Fruit fly (Drosophila melanogaster) whole organism, wandering third instar larva: ENCODE measurements around the gene CG14540.
A peak's percentile ranks its signal among the peaks of the same experiment; 100 is the strongest.

Experiments
- Abd-B ChIP-seq: fragments of >200 bp; optimal IDR thresholded peaks from 2 replicates; lab custom pipeline; 2017; ENCODE audit warnings: missing biosample characterization, missing genetic modification characterization
- CG32264 ChIP-seq: fragments of 200-800 bp; sonication (Bioruptor generic); optimal IDR thresholded peaks from 2 replicates; lab custom pipeline; 2016; ENCODE audit warnings: missing biosample characterization, missing genetic modification characterization
- CG9705 ChIP-seq: fragments of 200-800 bp; sonication (Bioruptor generic); optimal IDR thresholded peaks from 2 replicates; lab custom pipeline; 2018; ENCODE audit warnings: missing biosample characterization, mild to moderate bottlenecking, missing genetic modification characterization
- CrebA ChIP-seq: fragments of 200-800 bp; sonication (Bioruptor generic); optimal IDR thresholded peaks from 2 replicates; lab custom pipeline; 2016; ENCODE audit warnings: missing biosample characterization, mild to moderate bottlenecking, missing genetic modification characterization, borderline replicate concordance
- Dfd ChIP-seq: fragments of >200 bp; optimal IDR thresholded peaks from 2 replicates; lab custom pipeline; 2017; ENCODE audit warnings: missing biosample characterization, missing genetic modification characterization
- Dif ChIP-seq: fragments of 200-275, 200-300 bp; sonication (Bioruptor generic); optimal IDR thresholded peaks from 2 replicates; lab custom pipeline; 2018; ENCODE audit warnings: missing biosample characterization, missing genetic modification characterization; ENCODE audit not compliant: partially characterized antibody
- GATAd ChIP-seq: sonication (Bioruptor generic); optimal IDR thresholded peaks from 2 replicates; lab custom pipeline; 2016; ENCODE audit warnings: missing biosample characterization, missing genetic modification characterization
- HLH106 ChIP-seq: fragments of 200-800 bp; optimal IDR thresholded peaks from 3 replicates; lab custom pipeline; 2019; ENCODE audit warnings: missing biosample characterization, mild to moderate bottlenecking, missing genetic modification characterization, moderate library complexity
- Hnf4 ChIP-seq: fragments of 200-800 bp; sonication (Bioruptor generic); optimal IDR thresholded peaks from 2 replicates; lab custom pipeline; 2016; ENCODE audit warnings: missing biosample characterization, mild to moderate bottlenecking, missing genetic modification characterization
- Hr78 ChIP-seq: fragments of >200 bp; optimal IDR thresholded peaks from 2 replicates; lab custom pipeline; 2017; ENCODE audit warnings: missing biosample characterization, missing genetic modification characterization
- Hr83 ChIP-seq: fragments of 200-300 bp; sonication (Bioruptor generic); optimal IDR thresholded peaks from 2 replicates; lab custom pipeline; 2016; ENCODE audit warnings: missing biosample characterization, mild to moderate bottlenecking, missing genetic modification characterization, moderate library complexity; ENCODE audit not compliant: poor library complexity, severe bottlenecking
- Jra ChIP-seq: sonication (Bioruptor generic); optimal IDR thresholded peaks from 2 replicates; lab custom pipeline; 2016; ENCODE audit warnings: missing biosample characterization, missing genetic modification characterization
- Mio ChIP-seq: sonication (Bioruptor generic); optimal IDR thresholded peaks from 2 replicates; lab custom pipeline; 2016; ENCODE audit warnings: missing biosample characterization, missing genetic modification characterization
- Myc ChIP-seq: fragments of >200 bp; optimal IDR thresholded peaks from 2 replicates; lab custom pipeline; 2017
- N ChIP-seq: fragments of >200 bp; optimal IDR thresholded peaks from 2 replicates; lab custom pipeline; 2018; ENCODE audit warnings: missing biosample characterization, missing external identifiers, missing genetic modification characterization
- OdsH ChIP-seq: fragments of 200-800 bp; sonication (Bioruptor generic); optimal IDR thresholded peaks from 2 replicates; lab custom pipeline; 2016; ENCODE audit warnings: missing biosample characterization, mild to moderate bottlenecking, missing genetic modification characterization
- Rel ChIP-seq, 2 experiments: fragments of 200-800 bp; sonication (Bioruptor generic) in 1 of 2; optimal IDR thresholded peaks; 2 replicates in 1 of 2; 3 replicates in 1 of 2; lab custom pipeline; 2016 to 2019; ENCODE audit warnings: mild to moderate bottlenecking in 2 of 2, missing biosample characterization in 2 of 2, missing genetic modification characterization in 2 of 2, moderate library complexity in 1 of 2
- Sp1 ChIP-seq: fragments of 200-800 bp; sonication (Bioruptor generic); optimal IDR thresholded peaks from 3 replicates; lab custom pipeline; 2019; ENCODE audit warnings: missing biosample characterization, mild to moderate bottlenecking, missing genetic modification characterization, moderate library complexity
- Vsx2 ChIP-seq: fragments of 200-300, 225-300 bp; sonication (Bioruptor generic); optimal IDR thresholded peaks from 2 replicates; lab custom pipeline; 2018; ENCODE audit warnings: missing biosample characterization, missing genetic modification characterization; ENCODE audit not compliant: partially characterized antibody
- br ChIP-seq: fragments of 200-800 bp; sonication (Bioruptor generic); optimal IDR thresholded peaks from 2 replicates; lab custom pipeline; 2016; ENCODE audit warnings: missing biosample characterization, missing genetic modification characterization
- brk ChIP-seq: fragments of 200-800 bp; sonication (Bioruptor generic); optimal IDR thresholded peaks from 2 replicates; lab custom pipeline; 2016; ENCODE audit warnings: missing biosample characterization, mild to moderate bottlenecking, missing genetic modification characterization
- dl ChIP-seq, 2 experiments: fragments of 175-275, 200-275 bp in 1 of 2; fragments of 200-275 bp in 1 of 2; sonication (Bioruptor generic); optimal IDR thresholded peaks; lab custom pipeline; 2018; ENCODE audit warnings: mild to moderate bottlenecking in 2 of 2, missing biosample characterization in 2 of 2, missing genetic modification characterization in 2 of 2, moderate library complexity in 2 of 2; ENCODE audit not compliant: partially characterized antibody in 2 of 2, insufficient read depth in 1 of 2
- dmrt93B ChIP-seq: fragments of 200-800 bp; sonication (Bioruptor generic); optimal IDR thresholded peaks from 2 replicates; lab custom pipeline; 2018; ENCODE audit warnings: missing biosample characterization, mild to moderate bottlenecking, missing genetic modification characterization
- dsf ChIP-seq: sonication (Bioruptor generic); optimal IDR thresholded peaks from 2 replicates; lab custom pipeline; 2016; ENCODE audit warnings: missing biosample characterization, missing genetic modification characterization, borderline replicate concordance
- ey ChIP-seq: fragments of 200-800 bp; sonication (Bioruptor generic); optimal IDR thresholded peaks from 2 replicates; lab custom pipeline; 2016; ENCODE audit warnings: missing biosample characterization, missing genetic modification characterization
- foxo ChIP-seq, 2 experiments: fragments of 200-800 bp; sonication (Bioruptor generic); optimal IDR thresholded peaks; 2 replicates in 1 of 2; 3 replicates in 1 of 2; lab custom pipeline; 2016 to 2017; ENCODE audit warnings: missing biosample characterization in 2 of 2, missing genetic modification characterization in 2 of 2
- fru ChIP-seq: fragments of 200-800 bp; sonication (Bioruptor generic); optimal IDR thresholded peaks from 3 replicates; lab custom pipeline; 2016; ENCODE audit warnings: missing biosample characterization, mild to moderate bottlenecking, missing genetic modification characterization
- h ChIP-seq: fragments of 200-800 bp; sonication (Bioruptor generic); optimal IDR thresholded peaks from 3 replicates; lab custom pipeline; 2016; ENCODE audit warnings: missing biosample characterization, mild to moderate bottlenecking, missing genetic modification characterization
- jim ChIP-seq: fragments of 175-275, 200-325 bp; sonication (Bioruptor generic); optimal IDR thresholded peaks from 2 replicates; lab custom pipeline; 2016; ENCODE audit warnings: missing biosample characterization, mild to moderate bottlenecking, missing genetic modification characterization
- lola ChIP-seq: fragments of >200 bp; optimal IDR thresholded peaks from 2 replicates; lab custom pipeline; 2017; ENCODE audit warnings: missing biosample characterization, missing genetic modification characterization
- pan ChIP-seq: fragments of >200 bp; optimal IDR thresholded peaks from 2 replicates; lab custom pipeline; 2017
- psq ChIP-seq: fragments of 200-800 bp; sonication (Bioruptor generic); optimal IDR thresholded peaks from 3 replicates; lab custom pipeline; 2017; ENCODE audit warnings: missing biosample characterization, mild to moderate bottlenecking, missing genetic modification characterization, moderate library complexity
- rgr ChIP-seq: fragments of 200-800 bp; sonication (Bioruptor generic); optimal IDR thresholded peaks from 3 replicates; lab custom pipeline; 2016; ENCODE audit warnings: missing biosample characterization, mild to moderate bottlenecking, missing genetic modification characterization
- sage ChIP-seq: fragments of 200-800 bp; sonication (Bioruptor generic); optimal IDR thresholded peaks from 2 replicates; lab custom pipeline; 2016; ENCODE audit warnings: missing biosample characterization, mild to moderate bottlenecking, missing genetic modification characterization
- sv ChIP-seq: fragments of 200-800 bp; sonication (Bioruptor generic); optimal IDR thresholded peaks from 3 replicates; lab custom pipeline; 2016; ENCODE audit warnings: missing biosample characterization, missing genetic modification characterization
- tai ChIP-seq: sonication (Bioruptor generic); optimal IDR thresholded peaks from 2 replicates; lab custom pipeline; 2016; ENCODE audit warnings: missing biosample characterization, missing genetic modification characterization
- usp ChIP-seq: fragments of >200 bp; optimal IDR thresholded peaks from 2 replicates; lab custom pipeline; 2017; ENCODE audit warnings: missing biosample characterization, missing genetic modification characterization
- woc ChIP-seq: sonication (Bioruptor generic); optimal IDR thresholded peaks from 2 replicates; lab custom pipeline; 2016; ENCODE audit warnings: missing biosample characterization, mild to moderate bottlenecking, missing genetic modification characterization

Gene CG14540

DNA sequence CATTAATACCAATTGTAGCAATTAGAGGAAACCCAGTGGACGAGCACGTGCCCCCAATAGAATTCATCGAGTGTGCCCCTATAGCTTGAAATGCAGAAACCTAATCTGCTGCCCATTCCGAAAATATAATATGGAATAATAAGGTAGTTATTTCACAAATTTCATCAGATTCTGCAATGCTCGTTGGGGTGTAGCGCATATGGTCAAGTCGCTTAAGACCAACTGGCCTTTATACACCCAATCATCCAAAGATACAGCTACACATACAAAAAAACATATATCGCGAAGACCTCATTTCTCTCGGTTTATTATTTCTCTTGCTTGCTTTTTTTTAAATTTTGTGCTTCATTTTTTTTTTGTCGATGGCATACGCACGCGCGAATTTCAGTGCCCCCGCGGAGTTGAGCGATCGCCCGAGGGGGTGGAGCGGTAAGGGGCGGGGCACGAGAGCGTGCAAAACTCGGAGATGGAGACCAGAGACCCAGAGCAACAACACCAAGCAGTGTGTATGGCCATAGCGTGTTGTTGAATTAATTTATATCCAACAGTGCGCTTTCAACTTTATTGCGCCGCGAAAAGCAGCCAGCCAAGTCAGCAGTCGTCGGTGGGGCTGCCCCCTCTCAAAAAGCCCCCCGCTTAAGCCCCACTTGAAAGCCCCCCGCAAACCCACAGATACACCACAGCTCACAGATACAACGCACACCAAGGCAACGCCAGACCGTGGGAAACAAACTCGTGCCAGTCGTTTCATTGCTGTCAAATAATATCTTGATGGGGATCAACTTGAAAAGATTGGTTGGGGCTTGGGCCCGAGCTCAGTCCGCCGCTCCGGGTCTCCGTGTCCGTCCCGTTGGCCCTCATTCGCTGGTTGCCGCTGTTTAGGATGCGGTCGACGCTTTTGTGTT, 49.1 kb downstream of the CG14540 start:
- TF ChIP-seq sv (no peak), Sp1 (peak; percentile 70), GATAd (GFP tag; lab: Kevin White, UChicago) (no peak), Mio (GFP tag; lab: Kevin White, UChicago) (no peak), Rel (GFP tag; optimal IDR thresholded peaks at IDR 0.05; lab: Kevin White, UChicago) (peak; percentile 14), Rel (tag; optimal IDR thresholded peaks at IDR 0.05; lab: Kevin White, UChicago) (peak; percentile 87), CG9705 (GFP tag; lab: Kevin White, UChicago) (peak; percentile 2), usp (GFP tag; lab: Kevin White, UChicago) (no peak), HLH106 (tag; lab: Kevin White, UChicago) (no peak), tai (GFP tag; lab: Kevin White, UChicago) (no peak), CrebA (GFP tag; lab: Kevin White, UChicago) (no peak), sage (GFP tag; lab: Kevin White, UChicago) (no peak), dsf (GFP tag; lab: Kevin White, UChicago) (no peak), psq (no peak), woc (peak; percentile 42), foxo (GFP tag; optimal IDR thresholded peaks at IDR 0.05; lab: Kevin White, UChicago) (no peak), Abd-B (GFP tag; lab: Kevin White, UChicago) (no peak), Vsx2 (GFP tag; lab: Kevin White, UChicago) (no peak), ey (GFP tag; lab: Kevin White, UChicago) (peak; percentile 20), CG32264 (no peak), OdsH (no peak), N (GFP tag; lab: Kevin White, UChicago) (no peak), dl (GFP tag; optimal IDR thresholded peaks at IDR 0.05; lab: Kevin White, UChicago; ENCODE audit: insufficient read depth in 1 of 2, partially characterized antibody in 2 of 2) (peak; percentile 34 to 51), brk (GFP tag; lab: Kevin White, UChicago) (peak; percentile 10), rgr (GFP tag; lab: Kevin White, UChicago) (no peak), dmrt93B (GFP tag; lab: Kevin White, UChicago) (no peak), lola (no peak), Hr83 (no peak), Dfd (peak; percentile 59), fru (GFP tag; lab: Kevin White, UChicago) (peak; percentile 18), Hr78 (no peak), Jra (GFP tag; lab: Kevin White, UChicago) (no peak), Hnf4 (GFP tag; lab: Kevin White, UChicago) (no peak), pan (lab: Kevin White, UChicago) (no peak), br (GFP tag; lab: Kevin White, UChicago) (peak; percentile 54), h (GFP tag; lab: Kevin White, UChicago) (peak; percentile 87), Myc (lab: Kevin White, UChicago) (no peak), jim (GFP tag; lab: Kevin White, UChicago) (peak; percentile 48), Dif (no peak)

DNA sequence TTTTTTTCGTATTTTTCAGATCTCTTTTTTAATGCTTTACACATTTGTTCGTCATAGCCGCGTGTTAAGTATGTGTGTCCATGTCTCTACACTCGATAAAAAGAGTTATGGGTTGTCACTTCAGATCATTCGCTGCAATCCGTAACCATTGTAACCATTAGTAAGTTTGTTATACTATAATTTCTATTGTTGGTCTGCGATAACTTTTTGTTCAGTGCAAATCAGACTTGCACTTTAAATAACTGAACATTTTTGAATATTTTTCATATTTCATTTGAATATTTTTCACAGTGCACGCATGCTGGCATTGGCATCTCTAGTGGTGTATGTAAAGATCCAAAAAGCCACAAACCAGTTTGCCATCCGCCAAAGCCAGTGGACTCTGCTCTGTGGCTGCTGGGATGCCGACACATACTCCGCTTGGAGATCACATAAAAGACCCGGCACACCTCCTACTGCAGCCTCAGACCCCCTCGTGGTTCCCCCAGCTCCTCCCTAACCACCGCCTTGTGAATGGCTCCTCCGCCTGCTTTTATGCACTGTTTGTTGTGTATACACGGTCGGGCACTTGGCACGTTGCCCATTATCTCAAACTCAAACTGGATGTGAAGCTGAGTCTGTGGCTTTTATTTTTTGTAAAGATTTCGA, 49.9 kb downstream of the CG14540 start:
- TF ChIP-seq usp (GFP tag; lab: Kevin White, UChicago) (no peak), Sp1 (peak; percentile 97), pan (lab: Kevin White, UChicago) (no peak), lola (no peak), brk (GFP tag; lab: Kevin White, UChicago) (peak; percentile 93), Hr83 (peak; percentile 30), br (GFP tag; lab: Kevin White, UChicago) (peak; percentile 97), N (GFP tag; lab: Kevin White, UChicago) (no peak), fru (GFP tag; lab: Kevin White, UChicago) (peak; percentile 98), dsf (GFP tag; lab: Kevin White, UChicago) (peak; percentile 72), Dif (peak; percentile 68), Dfd (no peak), GATAd (GFP tag; lab: Kevin White, UChicago) (no peak), tai (GFP tag; lab: Kevin White, UChicago) (peak; percentile 88), rgr (GFP tag; lab: Kevin White, UChicago) (peak; percentile 97), psq (peak; percentile 94), dl (GFP tag; optimal IDR thresholded peaks at IDR 0.05; lab: Kevin White, UChicago; ENCODE audit: insufficient read depth in 1 of 2, partially characterized antibody in 2 of 2) (no peak), jim (GFP tag; lab: Kevin White, UChicago) (no peak), Rel (GFP tag; optimal IDR thresholded peaks at IDR 0.05; lab: Kevin White, UChicago) (peak; percentile 96), Rel (tag; optimal IDR thresholded peaks at IDR 0.05; lab: Kevin White, UChicago) (peak; percentile 68), ey (GFP tag; lab: Kevin White, UChicago) (peak; percentile 98), Myc (lab: Kevin White, UChicago) (no peak), Hr78 (no peak), Abd-B (GFP tag; lab: Kevin White, UChicago) (no peak), woc (peak; percentile 98), h (GFP tag; lab: Kevin White, UChicago) (peak; percentile 98), sage (GFP tag; lab: Kevin White, UChicago) (peak; percentile 93), dmrt93B (GFP tag; lab: Kevin White, UChicago) (peak; percentile 95), Hnf4 (GFP tag; lab: Kevin White, UChicago) (peak; percentile 95), Jra (GFP tag; lab: Kevin White, UChicago) (peak; percentile 86), sv (peak; percentile 80), CG9705 (GFP tag; lab: Kevin White, UChicago) (peak; percentile 90), Mio (GFP tag; lab: Kevin White, UChicago) (peak; percentile 36), CrebA (GFP tag; lab: Kevin White, UChicago) (peak; percentile 39), OdsH (peak; percentile 98), Vsx2 (GFP tag; lab: Kevin White, UChicago) (no peak), HLH106 (tag; lab: Kevin White, UChicago) (peak; percentile 97)
